Worm (Caenorhabditis elegans) whole organism, dauer: Measurements from ENCODE around the gene syx-2.
"Not testable (repeated sequence)": the region's sequence is repeated elsewhere in the genome, so short reads cannot be mapped to it uniquely, and the experiment has no call there.

Experiments
- unc-62 ChIP-seq: sonication (generic microtip); optimal IDR thresholded peaks from 2 replicates; lab custom pipeline; 2017; ENCODE audit warnings: missing biosample characterization, missing genetic modification reagents, missing genetic modification characterization

Gene syx-2

DNA sequence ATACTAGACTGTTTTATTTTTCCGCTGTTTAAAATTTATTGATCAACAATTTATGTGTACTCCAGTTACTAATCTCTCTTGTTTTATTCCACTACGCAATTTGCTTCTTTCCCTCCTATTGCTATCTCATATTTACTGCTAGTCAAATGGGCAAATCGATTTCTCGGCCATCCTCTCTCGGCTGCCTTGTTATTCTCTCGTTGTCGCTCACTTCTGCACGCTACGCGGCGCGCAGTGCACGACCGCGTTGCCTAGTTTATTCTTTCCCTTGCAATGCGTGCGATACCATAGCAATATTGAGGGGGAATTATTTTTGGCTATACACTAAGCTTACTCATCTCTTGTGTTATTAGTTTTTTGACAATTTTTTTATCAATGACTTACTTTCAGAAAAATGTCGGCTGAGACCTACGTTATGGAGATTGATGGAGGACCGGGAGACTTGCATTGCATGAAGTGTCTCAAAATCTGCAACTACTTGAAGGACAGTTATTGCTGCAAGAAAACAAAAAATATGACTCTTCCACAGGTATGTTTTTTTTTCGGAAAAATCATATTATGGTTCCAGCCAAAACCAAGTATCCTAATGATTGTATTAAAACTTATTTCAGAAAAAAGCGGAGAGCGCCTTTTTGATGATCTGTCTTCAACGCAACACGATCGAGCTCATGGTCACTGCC, 17.6 kb downstream of the syx-2 start, which contains the start of gene F48F7.6:
Gene F48F7.6 (plus strand): TSS at position 391 of the 680 bp plus-strand sequence.
- no peak for TF ChIP-seq unc-62 (GFP tag; lab: Kevin White, UChicago)

DNA sequence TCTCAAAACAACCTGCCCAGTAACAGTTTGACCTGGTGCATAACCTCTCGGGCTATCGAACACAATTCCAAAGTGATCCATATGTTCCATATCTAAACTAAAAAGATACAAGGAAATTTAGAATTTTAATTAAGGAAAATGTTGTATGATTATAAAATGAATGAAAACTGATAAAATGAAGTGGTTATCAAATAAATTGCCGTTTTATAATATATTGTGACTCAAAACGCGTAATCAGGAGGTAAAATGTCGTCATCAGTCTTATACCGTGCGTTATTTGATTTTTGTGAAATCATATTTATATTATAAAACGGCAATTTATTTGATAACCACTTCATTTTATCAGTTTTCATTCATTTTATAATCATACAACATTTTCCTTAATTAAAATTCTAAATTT, 20.5 kb downstream of the syx-2 start, which contains the start of gene arrd-24:
Gene arrd-24 (minus strand): TSS at position 101 of the 400 bp plus-strand sequence.
- TF ChIP-seq unc-62 (GFP tag; lab: Kevin White, UChicago), result not testable (repeated sequence)

DNA sequence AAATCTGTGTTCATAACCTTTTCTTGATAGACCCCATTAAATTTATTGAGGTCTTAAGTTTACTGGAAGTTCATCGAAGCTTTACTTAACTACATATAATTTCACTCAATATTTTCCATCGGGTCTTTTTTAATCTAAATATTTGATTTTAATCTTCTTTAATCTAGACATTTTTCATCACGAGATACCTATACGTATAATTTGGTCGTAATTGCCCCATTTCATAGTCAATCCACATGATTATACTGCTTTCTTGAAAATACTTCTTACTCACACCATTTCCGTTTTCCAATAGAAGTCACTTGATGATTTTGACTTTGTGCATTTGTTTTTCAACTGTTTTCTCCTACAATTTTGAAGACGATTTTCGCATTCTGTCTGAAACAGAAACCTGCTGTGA, 26.4 kb downstream of the syx-2 start, which contains the start of gene irld-24:
Gene irld-24 (plus strand): TSS at position 301 of the 400 bp plus-strand sequence.
- TF ChIP-seq unc-62 (GFP tag; lab: Kevin White, UChicago), result no peak

DNA sequence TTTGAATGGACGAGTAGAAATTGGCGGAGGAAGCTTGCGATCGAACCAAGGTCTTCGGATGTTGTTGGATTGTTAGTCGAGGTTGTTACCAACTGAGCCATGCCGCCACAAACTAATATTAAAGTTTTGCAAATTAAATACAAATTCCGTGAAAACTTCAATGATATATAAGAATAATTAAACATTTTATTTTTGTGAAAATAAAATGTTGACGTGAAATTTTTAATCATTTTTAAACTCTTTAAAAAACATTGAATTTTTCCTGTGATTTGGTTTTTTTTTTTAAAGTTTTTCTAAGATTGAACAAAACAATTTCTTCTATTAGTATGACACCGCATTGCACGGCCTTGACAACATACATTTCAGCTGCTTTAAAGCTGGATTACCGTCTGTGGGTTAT, 30.7 kb downstream of the syx-2 start, which contains the start of gene C31E10.11:
Gene C31E10.11 (minus strand): TSS at position 101 of the 400 bp plus-strand sequence.
- TF ChIP-seq unc-62 (GFP tag; lab: Kevin White, UChicago), result no peak

DNA sequence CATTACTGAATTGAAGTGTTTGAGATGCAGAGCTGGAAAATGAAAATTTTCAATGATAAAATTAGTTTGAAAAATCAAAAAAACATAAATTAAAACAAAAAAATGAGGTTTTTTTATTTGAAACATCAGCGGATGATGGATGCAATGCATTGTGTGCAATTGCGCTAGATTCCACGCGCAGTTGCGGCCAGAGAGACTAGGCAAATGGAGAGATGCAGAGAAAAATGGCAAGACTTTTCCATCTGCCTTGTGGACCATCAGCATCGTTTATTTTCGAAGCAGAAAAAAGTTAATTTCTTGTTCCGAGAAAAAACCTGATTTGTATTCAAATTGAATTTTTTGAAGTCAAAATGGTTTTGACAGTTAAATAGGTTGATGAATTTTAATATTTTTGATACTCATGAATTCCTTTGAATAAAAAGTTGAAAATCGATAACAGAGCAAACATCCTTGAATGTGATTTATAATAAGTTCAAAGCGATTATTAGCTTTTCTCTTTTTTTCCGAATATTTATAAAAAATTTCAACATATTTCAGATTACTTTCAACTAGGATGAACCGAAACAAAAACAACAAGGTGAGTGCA, 35.9 kb downstream of the syx-2 start, which contains the start of the genes C31E10.5 and C31E10.6:
Gene C31E10.5 (minus strand): TSS at position 32 of the 586 bp plus-strand sequence.
Gene C31E10.6 (plus strand): TSS at position 536 of the 586 bp plus-strand sequence.
- no peak for TF ChIP-seq unc-62 (GFP tag; lab: Kevin White, UChicago)

DNA sequence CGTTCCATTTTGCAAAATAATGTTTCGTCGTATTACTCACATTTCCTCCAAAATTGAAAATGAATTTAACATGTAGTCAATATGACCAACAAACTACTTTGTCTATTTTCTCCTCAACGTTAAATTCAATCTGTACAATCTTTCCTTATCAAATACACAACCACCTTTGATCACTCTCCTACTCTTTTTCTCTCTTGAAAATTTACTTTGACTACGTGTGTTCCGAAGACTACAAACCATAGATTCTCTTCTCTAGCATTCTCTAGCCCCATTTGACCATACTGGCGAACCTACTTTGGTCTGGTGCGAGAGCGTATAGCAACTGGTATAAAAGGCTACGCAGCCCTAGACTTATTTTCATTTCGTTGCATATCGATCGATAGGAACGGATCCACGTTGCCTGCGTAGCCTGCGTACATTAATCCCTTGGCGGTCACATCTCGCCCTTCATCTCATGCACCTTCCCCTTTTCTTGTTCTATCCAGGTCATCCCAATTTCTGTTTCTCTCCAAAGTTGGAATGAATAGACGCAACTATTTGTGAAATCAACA, 40.3 kb downstream of the syx-2 start:
- no peak for TF ChIP-seq unc-62 (GFP tag; lab: Kevin White, UChicago)

DNA sequence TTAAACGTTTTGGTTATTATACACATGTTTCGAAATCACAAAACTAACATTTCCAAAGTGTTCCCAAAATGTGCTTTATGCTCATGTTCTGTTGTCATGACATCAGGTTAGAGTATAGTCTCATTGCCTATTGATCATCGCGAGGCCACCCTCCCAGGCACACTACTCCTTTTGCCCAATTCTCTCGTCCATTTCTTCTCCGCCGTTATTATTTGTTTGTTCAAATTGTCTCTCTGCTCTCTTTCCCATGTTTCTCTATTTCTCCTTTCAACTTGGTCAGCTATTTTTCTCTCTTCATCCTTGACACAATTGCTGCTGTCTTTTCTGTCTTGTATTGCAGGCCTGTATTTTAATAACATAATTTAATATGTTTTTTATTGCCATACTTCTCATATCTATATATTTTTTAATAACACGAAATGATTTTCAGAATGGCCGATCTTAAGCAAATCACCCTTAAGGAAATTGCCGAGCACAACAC, 41.6 kb downstream of the syx-2 start, which contains the start of gene cytb-5.1:
Gene cytb-5.1 (plus strand): TSS at position 431 of the 481 bp plus-strand sequence.
- TF ChIP-seq unc-62 (GFP tag; lab: Kevin White, UChicago), result no peak

DNA sequence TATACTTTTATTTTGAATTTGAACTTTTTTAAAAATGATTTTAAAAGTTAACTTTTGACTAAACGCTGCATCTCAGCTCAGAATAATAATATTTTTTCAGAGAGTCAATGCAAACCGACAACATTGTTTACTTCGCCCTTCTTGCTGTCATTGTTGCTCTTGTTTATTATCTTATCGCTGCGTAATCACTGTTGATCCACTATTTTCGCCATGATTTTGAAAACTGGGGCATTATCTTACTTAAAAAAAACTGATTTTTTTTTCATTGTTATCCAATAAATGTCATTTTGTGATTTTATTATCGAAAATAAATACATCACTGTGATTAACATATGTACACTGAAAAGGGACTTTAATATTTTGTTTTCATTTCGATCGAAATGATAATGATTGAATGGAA, 42.8 kb downstream of the syx-2 start:
- TF ChIP-seq unc-62 (GFP tag; lab: Kevin White, UChicago), result no peak

DNA sequence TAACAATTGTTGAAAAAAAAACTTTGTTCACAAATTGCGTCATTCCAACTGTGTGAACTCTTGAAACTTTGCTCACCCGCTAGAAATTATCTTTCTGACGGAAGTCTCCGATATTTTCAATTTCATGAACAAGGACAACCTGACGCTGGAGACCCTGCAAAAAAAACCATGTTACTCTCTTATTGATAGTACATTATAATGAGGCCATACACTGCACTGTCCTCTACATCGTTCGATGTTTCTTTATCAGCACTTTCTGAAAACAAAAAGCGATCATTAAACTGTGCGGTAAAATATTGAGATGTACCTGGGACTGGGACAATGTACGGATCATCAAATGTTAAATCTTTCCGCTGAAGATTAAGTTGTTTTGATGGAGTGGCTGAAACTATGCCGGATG, 43.6 kb downstream of the syx-2 start:
- no peak for TF ChIP-seq unc-62 (GFP tag; lab: Kevin White, UChicago)

DNA sequence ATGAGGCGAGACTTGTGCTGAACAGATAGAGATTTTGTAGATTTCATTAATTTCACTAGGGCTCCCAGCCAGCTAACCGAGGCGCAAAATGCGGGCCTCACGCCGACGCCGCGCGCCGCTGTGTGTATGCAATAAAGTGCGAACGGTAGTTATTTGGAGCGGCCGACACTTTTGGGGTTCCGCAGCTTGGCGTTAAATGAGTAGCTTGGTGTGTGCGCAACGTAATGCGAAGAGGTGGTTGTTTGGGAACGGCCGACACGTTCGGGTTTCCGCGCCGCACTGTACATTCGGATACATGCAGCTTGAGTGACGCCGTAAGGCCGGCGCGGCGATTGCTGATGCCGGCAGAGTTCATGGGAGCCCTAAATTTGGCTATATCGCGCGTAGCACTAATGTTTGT, 48.2 kb downstream of the syx-2 start:
- TF ChIP-seq unc-62 (GFP tag; lab: Kevin White, UChicago), result no peak

DNA sequence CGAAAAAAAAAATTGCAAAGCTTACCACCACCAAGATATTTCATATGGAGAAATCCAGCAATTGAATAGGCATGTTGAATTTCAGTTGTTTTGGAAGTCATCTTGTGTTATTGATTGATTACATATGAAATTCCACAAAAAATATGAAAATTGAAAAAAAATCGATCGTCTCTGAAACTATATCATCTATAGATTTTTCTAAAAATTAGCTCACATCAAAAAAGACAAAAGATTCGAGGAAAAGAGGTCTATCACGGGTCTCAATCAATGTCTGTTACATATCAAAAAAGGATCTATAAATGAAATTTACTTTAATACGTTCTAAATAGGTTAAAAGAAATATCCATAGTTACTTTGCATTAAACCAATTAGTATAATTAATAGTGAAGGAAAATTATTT, 52.5 kb downstream of the syx-2 start, which contains the start of gene tbc-19:
Gene tbc-19 (minus strand): TSS at position 101 of the 400 bp plus-strand sequence.
- TF ChIP-seq unc-62 (GFP tag; lab: Kevin White, UChicago), result no peak
